Worm (Caenorhabditis elegans) whole organism, early embryonic: ENCODE data around the gene F43G6.16.

Experiments used
- B0310.2 ChIP-seq: sonication (generic microtip); optimal IDR thresholded peaks from 2 replicates; lab custom pipeline; 2016; ENCODE audit warnings: mild to moderate bottlenecking, missing genetic modification characterization, missing compliant biosample characterization
- ama-1 ChIP-seq: fragments of 150-350 bp; optimal IDR thresholded peaks from 2 replicates; lab custom pipeline; 2014
- ceh-13 ChIP-seq: fragments of 200-800 bp; sonication (Bioruptor generic); optimal IDR thresholded peaks from 2 replicates; lab custom pipeline; 2018; ENCODE audit warnings: mild to moderate bottlenecking, missing genetic modification characterization, missing compliant biosample characterization
- ets-7 ChIP-seq: sonication (generic microtip); optimal IDR thresholded peaks from 2 replicates; lab custom pipeline; 2016; ENCODE audit warnings: missing genotype, missing genetic modification characterization, missing compliant biosample characterization
- hnd-1 ChIP-seq: sonication (generic microtip); optimal IDR thresholded peaks from 2 replicates; lab custom pipeline; 2016; ENCODE audit warnings: missing genetic modification characterization, missing compliant biosample characterization
- tbx-37 ChIP-seq: fragments of 200-800 bp; sonication (Bioruptor generic); conservative IDR thresholded peaks from 2 replicates; pipeline ENCODE4 v1.3.6; 2022; ENCODE audit warnings: missing genetic modification reagents, missing genetic modification characterization, missing compliant biosample characterization

- TF ChIP-seq ama-1 (lab: Kevin White, UChicago): no peak
- no peak for TF ChIP-seq ceh-13 (GFP tag; lab: Kevin White, UChicago)
- TF ChIP-seq B0310.2 (tag; lab: Kevin White, UChicago): no peak
- no peak for TF ChIP-seq hnd-1 (tag; lab: Kevin White, UChicago)
- no peak for TF ChIP-seq tbx-37 (GFP tag; lab: Robert Waterston, UW)
- no peak for TF ChIP-seq ets-7 (tag; lab: Kevin White, UChicago)
These were observed 8.0 kb upstream of the F43G6.16 start, which contains the start of gene F43G6.4 for ce11 chrII:11790458-11790857.
